Worm (Caenorhabditis elegans) whole organism, early embryonic: ENCODE results near the gene ZK154.6.

ENCODE experiments used
- ama-1 ChIP-seq: fragments of 150-350 bp; optimal IDR thresholded peaks from 2 replicates; lab custom pipeline; 2014
- ceh-13 ChIP-seq: fragments of 200-800 bp; sonication (Bioruptor generic); optimal IDR thresholded peaks from 2 replicates; lab custom pipeline; 2018; ENCODE audit warnings: mild to moderate bottlenecking, missing genetic modification characterization, missing compliant biosample characterization
- ceh-36 ChIP-seq: sonication (generic microtip); optimal IDR thresholded peaks from 2 replicates; lab custom pipeline; 2016; ENCODE audit warnings: missing genetic modification characterization, inconsistent platforms, missing compliant biosample characterization
- ets-7 ChIP-seq: sonication (generic microtip); optimal IDR thresholded peaks from 2 replicates; lab custom pipeline; 2016; ENCODE audit warnings: missing genotype, missing genetic modification characterization, missing compliant biosample characterization
- flt-1 ChIP-seq: fragments of 200-800 bp; sonication (Bioruptor generic); IDR thresholded peaks from 2 replicates; pipeline ENCODE4 v1.3.6; 2022; ENCODE audit warnings: missing genetic modification characterization, missing compliant biosample characterization
- hmbx-1 ChIP-seq: sonication (generic microtip); optimal IDR thresholded peaks from 2 replicates; lab custom pipeline; 2016; ENCODE audit warnings: mild to moderate bottlenecking, missing genetic modification characterization, missing compliant biosample characterization
- hnd-1 ChIP-seq: sonication (generic microtip); optimal IDR thresholded peaks from 2 replicates; lab custom pipeline; 2016; ENCODE audit warnings: missing genetic modification characterization, missing compliant biosample characterization
- pes-1 ChIP-seq: fragments of 200-800 bp; sonication (Bioruptor generic); IDR thresholded peaks from 2 replicates; pipeline ENCODE4 v1.3.6; 2022; ENCODE audit warnings: missing genetic modification reagents, missing genetic modification characterization, missing compliant biosample characterization
- scrt-1 ChIP-seq: fragments of 200-800 bp; sonication (Bioruptor generic); IDR thresholded peaks from 2 replicates; pipeline ENCODE4 v1.3.6; 2022; ENCODE audit warnings: missing genetic modification characterization, missing compliant biosample characterization
- sea-1 ChIP-seq: fragments of 200-800 bp; sonication (Bioruptor generic); conservative IDR thresholded peaks from 2 replicates; pipeline ENCODE4 v1.3.6; 2022; ENCODE audit warnings: missing genetic modification characterization, missing compliant biosample characterization
- tbx-37 ChIP-seq: fragments of 200-800 bp; sonication (Bioruptor generic); conservative IDR thresholded peaks from 2 replicates; pipeline ENCODE4 v1.3.6; 2022; ENCODE audit warnings: missing genetic modification reagents, missing genetic modification characterization, missing compliant biosample characterization
- tra-4 ChIP-seq: sonication (generic microtip); optimal IDR thresholded peaks from 2 replicates; lab custom pipeline; 2017; ENCODE audit warnings: missing genetic modification characterization, missing compliant biosample characterization

DNA sequence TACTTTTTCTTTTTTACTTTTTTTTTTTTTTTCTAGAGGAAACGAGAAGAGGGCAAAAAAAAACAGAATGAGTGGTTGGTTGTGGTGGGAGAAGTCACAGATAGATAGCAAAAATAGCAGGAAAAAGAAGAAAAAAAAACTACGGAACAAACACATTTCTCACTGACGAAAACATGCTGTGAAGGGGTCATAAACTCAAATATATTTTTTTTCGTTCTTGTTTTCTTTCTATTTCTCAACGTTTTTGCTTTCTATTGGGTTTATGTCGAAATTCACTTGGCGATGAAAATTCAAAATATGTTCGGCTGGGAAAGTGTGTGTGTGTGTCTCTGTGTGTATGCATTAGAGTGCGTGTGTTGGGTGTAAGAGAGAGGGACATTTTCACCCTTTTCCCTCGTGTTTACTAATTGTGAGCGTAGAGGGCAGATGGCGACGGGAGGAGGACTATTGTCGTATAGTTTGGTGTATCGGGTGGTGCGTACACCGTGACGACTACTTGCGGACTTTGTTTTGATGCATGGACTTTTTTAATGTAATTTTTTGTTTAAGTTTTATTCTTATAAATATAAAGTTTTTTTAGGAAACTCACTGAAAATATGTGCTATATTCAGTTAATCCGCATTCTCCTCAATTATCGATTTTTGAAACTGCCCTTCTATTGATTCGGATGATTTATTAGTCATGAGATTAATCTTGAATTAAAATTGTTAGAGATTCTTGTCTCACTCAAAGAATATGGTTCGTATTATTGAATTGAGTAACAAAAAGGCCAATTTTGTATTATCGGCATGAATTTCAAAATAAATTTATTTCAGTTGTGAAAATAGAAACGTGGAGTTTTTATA lies 16.2 kb upstream of the ZK154.6 start:
- no peak for TF ChIP-seq pes-1 (GFP tag; lab: Robert Waterston, UW)
- no peak for TF ChIP-seq ama-1 (lab: Kevin White, UChicago)
- TF ChIP-seq sea-1, result 0 out of 2 replicates have a peak, but pooled peaks have one; percentile 28
- TF ChIP-seq hnd-1 (tag; lab: Kevin White, UChicago), result no peak
- no peak for TF ChIP-seq tbx-37 (GFP tag; lab: Robert Waterston, UW)
- no peak for TF ChIP-seq tra-4 (tag; lab: Kevin White, UChicago)
- TF ChIP-seq flt-1, result no peak
- no peak for TF ChIP-seq hmbx-1 (tag; lab: Kevin White, UChicago)
- no peak for TF ChIP-seq ceh-13 (GFP tag; lab: Kevin White, UChicago)
- no peak for TF ChIP-seq ets-7
- TF ChIP-seq scrt-1 (GFP tag; lab: Robert Waterston, UW), result no peak
- no peak for TF ChIP-seq ceh-36
